Fruit fly (Drosophila melanogaster) whole organism, embryonic: ENCODE results near the gene CG9372.

Experiments
- CG10209 ChIP-seq: fragments of 200-800 bp; sonication (Bioruptor generic); optimal IDR thresholded peaks from 3 replicates; lab custom pipeline; 2017; ENCODE audit warnings: missing biosample characterization, mild to moderate bottlenecking, missing genetic modification characterization, missing genetic modification reagents
- CG10267 ChIP-seq: fragments of 200-800 bp; sonication (Bioruptor generic); optimal IDR thresholded peaks from 2 replicates; lab custom pipeline; 2018; ENCODE audit warnings: missing biosample characterization, mild to moderate bottlenecking, missing genetic modification characterization, moderate library complexity
- CG10274 ChIP-seq: fragments of 200-800 bp; sonication (Bioruptor generic); optimal IDR thresholded peaks from 3 replicates; lab custom pipeline; 2017; ENCODE audit warnings: missing biosample characterization, mild to moderate bottlenecking, missing genetic modification characterization
- CG11093 ChIP-seq: fragments of 200-800 bp; sonication (Bioruptor generic); IDR thresholded peaks from 3 replicates; pipeline ENCODE4 v1.3.6; 2022; ENCODE audit warnings: missing biosample characterization, missing genetic modification characterization
- CG13424 ChIP-seq: fragments of 200-800 bp; sonication (Bioruptor generic); optimal IDR thresholded peaks from 2 replicates; lab custom pipeline; 2019; ENCODE audit warnings: missing biosample characterization, mild to moderate bottlenecking, missing genetic modification characterization, moderate library complexity
- CG13775 ChIP-seq: fragments of 200-800 bp; sonication (Bioruptor generic); optimal IDR thresholded peaks from 3 replicates; lab custom pipeline; 2017; ENCODE audit warnings: missing biosample characterization, mild to moderate bottlenecking, missing genetic modification characterization
- CG14710 ChIP-seq: fragments of 200-800 bp; sonication (Bioruptor generic); optimal IDR thresholded peaks from 3 replicates; lab custom pipeline; 2019; ENCODE audit warnings: missing biosample characterization, mild to moderate bottlenecking, missing genetic modification characterization, moderate library complexity
- CG15011 ChIP-seq: fragments of 200-800 bp; sonication (Bioruptor generic); optimal IDR thresholded peaks from 3 replicates; lab custom pipeline; 2018; ENCODE audit warnings: missing biosample characterization, mild to moderate bottlenecking, missing genetic modification characterization
- CG1529 ChIP-seq: fragments of 200-800 bp; sonication (Bioruptor generic); optimal IDR thresholded peaks from 3 replicates; lab custom pipeline; 2018; ENCODE audit warnings: missing biosample characterization, missing genetic modification characterization
- CG15479 ChIP-seq: fragments of 200-800 bp; sonication (Bioruptor generic); optimal IDR thresholded peaks from 3 replicates; lab custom pipeline; 2019; ENCODE audit warnings: missing biosample characterization, mild to moderate bottlenecking, missing genetic modification characterization, moderate library complexity
- CG17361 ChIP-seq: fragments of 200-800 bp; sonication (Bioruptor generic); IDR thresholded peaks from 3 replicates; pipeline ENCODE4 v1.3.6; 2022; ENCODE audit warnings: missing biosample characterization, missing genetic modification characterization
- CG18262 ChIP-seq: fragments of 200-800 bp; optimal IDR thresholded peaks from 3 replicates; lab custom pipeline; 2019; ENCODE audit warnings: missing biosample characterization, mild to moderate bottlenecking, missing genetic modification characterization, moderate library complexity
- CG2199 ChIP-seq: fragments of 200-800 bp; sonication (Bioruptor generic); IDR thresholded peaks from 3 replicates; pipeline ENCODE4 v1.3.6; 2022; ENCODE audit warnings: missing biosample characterization, missing genetic modification characterization
- CG2712 ChIP-seq: fragments of 200-800 bp; optimal IDR thresholded peaks from 3 replicates; lab custom pipeline; 2019; ENCODE audit warnings: missing biosample characterization, mild to moderate bottlenecking, missing genetic modification characterization, moderate library complexity
- CG31441 ChIP-seq: fragments of 200-800 bp; sonication (Bioruptor generic); IDR thresholded peaks from 2 replicates; pipeline ENCODE4 v1.3.6; 2022; ENCODE audit warnings: missing biosample characterization, missing genetic modification characterization
- CG4328 ChIP-seq: fragments of 200-800 bp; sonication (Bioruptor generic); optimal IDR thresholded peaks from 3 replicates; lab custom pipeline; 2017; ENCODE audit warnings: missing biosample characterization, missing genetic modification reagents, missing genetic modification characterization
- CG4404 ChIP-seq: fragments of 200-800 bp; sonication (Bioruptor generic); IDR thresholded peaks from 2 replicates; pipeline ENCODE4 v1.3.6; 2022; ENCODE audit warnings: missing biosample characterization, missing genetic modification characterization
- CG6689 ChIP-seq: fragments of 200-800 bp; sonication (Bioruptor generic); IDR thresholded peaks from 2 replicates; pipeline ENCODE4 v1.3.6; 2022; ENCODE audit warnings: missing biosample characterization, missing genetic modification characterization
- CG7556 ChIP-seq: fragments of 200-800 bp; sonication (Bioruptor generic); optimal IDR thresholded peaks from 2 replicates; lab custom pipeline; 2017; ENCODE audit warnings: missing biosample characterization, mild to moderate bottlenecking, missing genetic modification characterization
- CG8924 ChIP-seq: fragments of 200-800 bp; optimal IDR thresholded peaks from 3 replicates; lab custom pipeline; 2019; ENCODE audit warnings: missing biosample characterization, mild to moderate bottlenecking, missing genetic modification characterization, moderate library complexity
- CoRest ChIP-seq: fragments of 200-800 bp; sonication (Bioruptor generic); optimal IDR thresholded peaks from 3 replicates; lab custom pipeline; 2018; ENCODE audit warnings: missing biosample characterization, mild to moderate bottlenecking, missing genetic modification characterization, moderate library complexity
- D19A ChIP-seq: fragments of 200-800 bp; optimal IDR thresholded peaks from 3 replicates; lab custom pipeline; 2019; ENCODE audit warnings: missing biosample characterization, mild to moderate bottlenecking, missing genetic modification characterization, moderate library complexity
- Deaf1 ChIP-seq: fragments of 200-800 bp; optimal IDR thresholded peaks from 3 replicates; lab custom pipeline; 2019; ENCODE audit warnings: missing biosample characterization, mild to moderate bottlenecking, missing genetic modification characterization, moderate library complexity
- Elba2 ChIP-seq: fragments of 200-800 bp; sonication (Bioruptor generic); optimal IDR thresholded peaks from 3 replicates; lab custom pipeline; 2016; ENCODE audit warnings: missing biosample characterization, missing genetic modification characterization
- Hr78 ChIP-seq, 2 experiments: fragments of 200-800 bp in 1 of 2; fragments of >200 bp in 1 of 2; sonication (Bioruptor generic) in 1 of 2; optimal IDR thresholded peaks; 2 replicates each; lab custom pipeline; 2017 to 2019; ENCODE audit warnings: missing biosample characterization in 2 of 2, missing genetic modification characterization in 2 of 2, mild to moderate bottlenecking in 1 of 2, moderate library complexity in 1 of 2
- Med ChIP-seq: fragments of 200-800 bp; sonication (Bioruptor generic); peaks from one replicate; lab custom pipeline; 2016; ENCODE audit warnings: missing biosample characterization, missing genetic modification characterization, mild to moderate bottlenecking, inconsistent platforms, moderate library complexity
- TFAM ChIP-seq: fragments of 200-800 bp; sonication (Bioruptor generic); optimal IDR thresholded peaks from 2 replicates; lab custom pipeline; 2017; ENCODE audit warnings: missing biosample characterization, missing genetic modification characterization, inconsistent platforms
- Xrp1 ChIP-seq: fragments of 200-800 bp; sonication (Bioruptor generic); IDR thresholded peaks from 2 replicates; pipeline ENCODE4 v1.3.6; 2022; ENCODE audit warnings: missing biosample characterization, missing genetic modification characterization
- ac ChIP-seq: fragments of 200-800 bp; sonication (Bioruptor generic); optimal IDR thresholded peaks from 3 replicates; lab custom pipeline; 2017; ENCODE audit warnings: missing biosample characterization, mild to moderate bottlenecking, missing genetic modification characterization
- bbx ChIP-seq: fragments of 200-800 bp; sonication (Bioruptor generic); IDR thresholded peaks from 2 replicates; pipeline ENCODE4 v1.3.6; 2022; ENCODE audit warnings: missing biosample characterization, missing genetic modification characterization; ENCODE audit not compliant: partially characterized antibody
- bsh ChIP-seq, 2 experiments: fragments of 200-800 bp; sonication (Bioruptor generic); optimal IDR thresholded peaks; 2 replicates each; lab custom pipeline; 2017 to 2018; ENCODE audit warnings: mild to moderate bottlenecking in 2 of 2, missing biosample characterization in 2 of 2, missing genetic modification characterization in 2 of 2, moderate library complexity in 1 of 2
- ci ChIP-seq: fragments of 200-800 bp; sonication (Bioruptor generic); IDR thresholded peaks from 3 replicates; pipeline ENCODE4 v1.3.6; 2022; ENCODE audit warnings: missing biosample characterization, missing genetic modification characterization
- dmrt11E ChIP-seq: fragments of 200-800 bp; sonication (Bioruptor generic); optimal IDR thresholded peaks from 3 replicates; lab custom pipeline; 2018; ENCODE audit warnings: missing biosample characterization, mild to moderate bottlenecking, missing genetic modification characterization, moderate library complexity
- fd96Cb ChIP-seq: fragments of 200-800 bp; sonication (Bioruptor generic); optimal IDR thresholded peaks from 2 replicates; lab custom pipeline; 2018; ENCODE audit warnings: missing biosample characterization, mild to moderate bottlenecking, missing genetic modification characterization, moderate library complexity
- gro ChIP-seq: fragments of 200-800 bp; sonication (Bioruptor generic); optimal IDR thresholded peaks from 2 replicates; lab custom pipeline; 2016; ENCODE audit warnings: missing biosample characterization, missing genetic modification characterization
- gsb-n ChIP-seq: fragments of 200-800 bp; sonication (Bioruptor generic); optimal IDR thresholded peaks from 3 replicates; lab custom pipeline; 2018; ENCODE audit warnings: missing biosample characterization, mild to moderate bottlenecking, missing genetic modification characterization
- hbn ChIP-seq: fragments of 200-800 bp; sonication (Bioruptor generic); IDR thresholded peaks from 2 replicates; pipeline ENCODE4 v1.3.6; 2022; ENCODE audit warnings: missing biosample characterization, missing genetic modification characterization; ENCODE audit not compliant: partially characterized antibody
- lola ChIP-seq, 3 experiments: fragments of >200 bp in 2 of 3; fragments of 200-800 bp in 1 of 3; sonication (Bioruptor generic) in 1 of 3; optimal IDR thresholded peaks; 2 replicates each; lab custom pipeline; 2017 to 2019; ENCODE audit warnings: missing biosample characterization in 3 of 3, missing genetic modification characterization in 3 of 3, mild to moderate bottlenecking in 1 of 3, moderate library complexity in 1 of 3
- onecut ChIP-seq: fragments of 200-800 bp; sonication (Bioruptor generic); IDR thresholded peaks from 2 replicates; pipeline ENCODE4 v1.3.6; 2022; ENCODE audit warnings: missing biosample characterization, missing genetic modification characterization
- prd ChIP-seq, 3 experiments: fragments of >200 bp in 2 of 3; fragments of 200-800 bp in 1 of 3; sonication (Bioruptor generic) in 1 of 3; optimal IDR thresholded peaks in 2 of 3; IDR thresholded peaks in 1 of 3; 2 replicates in 2 of 3; 3 replicates in 1 of 3; pipeline versions ENCODE4 v1.3.6 to Lab custom; 2017 to 2022; ENCODE audit warnings: missing biosample characterization in 1 of 3, missing genetic modification characterization in 1 of 3
- ro ChIP-seq: fragments of 200-800 bp; sonication (Bioruptor generic); IDR thresholded peaks from 2 replicates; pipeline ENCODE4 v1.3.6; 2022; ENCODE audit warnings: missing biosample characterization, missing genetic modification characterization
- salm ChIP-seq: fragments of 200-800 bp; sonication (Bioruptor generic); optimal IDR thresholded peaks from 2 replicates; lab custom pipeline; 2018; ENCODE audit warnings: missing biosample characterization, mild to moderate bottlenecking, missing genetic modification characterization
- sim ChIP-seq: fragments of 200-800 bp; sonication (Bioruptor generic); IDR thresholded peaks from 2 replicates; pipeline ENCODE4 v1.3.6; 2022; ENCODE audit warnings: missing biosample characterization, missing genetic modification characterization
- sqz ChIP-seq: fragments of 200-800 bp; sonication (Bioruptor generic); optimal IDR thresholded peaks from 3 replicates; lab custom pipeline; 2018; ENCODE audit warnings: missing biosample characterization, mild to moderate bottlenecking, missing genetic modification characterization
- tup ChIP-seq: fragments of 200-800 bp; sonication (Bioruptor generic); optimal IDR thresholded peaks from 2 replicates; lab custom pipeline; 2016; ENCODE audit warnings: missing biosample characterization, mild to moderate bottlenecking, missing genetic modification characterization, moderate library complexity
- yki ChIP-seq: fragments of >200 bp; optimal IDR thresholded peaks from 3 replicates; lab custom pipeline; 2018
- zen ChIP-seq: fragments of 200-800 bp; sonication (Bioruptor generic); optimal IDR thresholded peaks from 3 replicates; lab custom pipeline; 2018; ENCODE audit warnings: missing biosample characterization, mild to moderate bottlenecking, missing genetic modification characterization, moderate library complexity

CG9372 gene

DNA sequence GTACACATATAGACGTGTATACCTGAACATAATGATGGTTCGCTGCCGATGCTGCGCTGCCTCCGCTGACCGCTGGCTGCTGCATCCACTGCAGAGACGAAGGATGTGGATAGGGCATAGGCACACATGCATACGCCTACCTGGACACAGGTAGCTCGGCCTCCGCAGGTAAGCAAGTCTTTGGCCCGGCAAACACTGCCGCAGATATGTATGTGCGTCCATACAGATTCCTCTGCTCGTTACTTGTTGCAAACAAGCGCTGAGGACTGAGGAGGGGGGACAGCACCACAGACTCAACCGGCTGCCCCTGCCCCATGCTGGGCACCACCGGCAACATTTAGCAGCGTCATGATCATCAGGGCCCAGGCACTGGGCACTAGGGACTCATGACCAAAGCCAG, 49.3 kb upstream of the CG9372 start (continued):
- no peak for TF ChIP-seq ro (GFP tag; lab: Robert Waterston, UW)
- no peak for TF ChIP-seq CG4328 (GFP tag; lab: Kevin White, UChicago)
- no peak for TF ChIP-seq CG13424
- no peak for TF ChIP-seq sim (GFP tag; lab: Robert Waterston, UW)
- TF ChIP-seq onecut (GFP tag; lab: Robert Waterston, UW) = no peak
- no peak for TF ChIP-seq CG10274 (GFP tag; lab: Kevin White, UChicago)
- TF ChIP-seq Elba2 (GFP tag; lab: Kevin White, UChicago) = no peak
- TF ChIP-seq bbx (GFP tag; lab: Robert Waterston, UW) = no peak
- peak; percentile 30; the same call in 1 of the 3 replicates for TF ChIP-seq CG2199 (GFP tag; lab: Robert Waterston, UW)
- peak; percentile 54 for TF ChIP-seq Med (GFP tag; lab: Kevin White, UChicago)
- no peak for TF ChIP-seq ci (GFP tag; lab: Robert Waterston, UW)
- TF ChIP-seq CG1529 = no peak
- TF ChIP-seq hbn (GFP tag; lab: Robert Waterston, UW) = no peak
- TF ChIP-seq CG15479 (GFP tag; lab: Kevin White, UChicago) = peak; percentile 57
- no peak for TF ChIP-seq sqz (GFP tag; lab: Kevin White, UChicago)
- no peak for TF ChIP-seq tup (GFP tag; lab: Kevin White, UChicago)

DNA sequence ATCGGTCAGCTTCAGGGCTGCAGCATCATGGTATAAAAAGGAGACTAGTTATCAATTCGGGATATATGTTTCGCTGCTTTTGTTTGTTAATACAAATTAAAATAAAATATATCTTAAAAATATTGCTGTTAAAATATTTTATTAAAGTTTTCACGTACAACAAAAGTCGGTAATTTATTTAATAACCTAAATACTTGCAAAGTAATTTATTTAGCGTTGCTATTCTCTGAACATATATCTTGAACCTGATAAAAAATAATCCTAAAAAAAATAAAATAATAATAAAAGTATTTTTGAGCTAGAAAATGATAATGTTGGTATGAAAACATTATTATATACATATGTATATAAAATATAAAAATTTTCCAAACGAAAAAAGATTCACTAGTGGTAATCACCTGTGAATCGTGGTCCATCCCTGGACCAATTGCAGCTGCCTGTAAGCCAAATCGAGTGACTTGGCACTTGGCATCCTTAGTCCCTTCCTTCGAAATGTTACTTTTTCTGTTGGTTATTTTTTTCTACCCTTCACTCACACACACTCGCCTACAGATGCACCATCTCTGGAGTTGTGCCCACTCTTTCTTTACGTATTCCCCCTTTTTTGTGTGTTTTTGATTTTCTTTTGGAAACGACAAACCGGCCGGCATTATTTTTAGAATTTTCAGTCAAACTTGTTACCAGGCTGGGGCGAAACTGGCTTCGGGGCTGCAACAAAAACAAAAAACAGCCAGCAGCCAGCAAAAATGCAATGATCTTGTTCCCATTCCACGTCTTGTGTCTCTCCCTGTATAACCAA, 48.6 kb upstream of the CG9372 start:
- peak in 1 of 3 experiments; percentile 91 for TF ChIP-seq lola (GFP tag; optimal IDR thresholded peaks at IDR 0.05; lab: Kevin White, UChicago)
- TF ChIP-seq fd96Cb (tag; lab: Kevin White, UChicago) = peak; percentile 25
- peak; percentile 51 for TF ChIP-seq CG10267 (tag; lab: Kevin White, UChicago)
- peak; percentile 47 for TF ChIP-seq CG7556
- no peak for TF ChIP-seq yki (lab: Kevin White, UChicago)
- TF ChIP-seq CG13775 (GFP tag; lab: Kevin White, UChicago) = peak; percentile 33
- TF ChIP-seq TFAM (GFP tag; lab: Kevin White, UChicago) = no peak
- no peak for TF ChIP-seq Deaf1
- no peak for TF ChIP-seq gro (GFP tag; lab: Kevin White, UChicago)
- TF ChIP-seq CG6689 = 0 out of 2 replicates have a peak, but pooled peaks have one; percentile 5
- no peak for TF ChIP-seq CG15011 (GFP tag; lab: Kevin White, UChicago)
- peak; percentile 21 to 44 for TF ChIP-seq bsh (GFP tag; optimal IDR thresholded peaks at IDR 0.05; lab: Kevin White, UChicago)
- no peak for TF ChIP-seq prd (optimal IDR thresholded peaks at IDR 0.05; lab: Kevin White, UChicago)
- peak; percentile 31; the same call in 1 of the 3 replicates for TF ChIP-seq prd (GFP tag; IDR thresholded peaks at IDR 0.05; lab: Robert Waterston, UW)
- peak; percentile 82 for TF ChIP-seq CG18262 (tag; lab: Kevin White, UChicago)
- peak; percentile 58 for TF ChIP-seq gsb-n (tag; lab: Kevin White, UChicago)
- TF ChIP-seq Xrp1 (GFP tag; lab: Robert Waterston, UW) = peak; percentile 40; the same call in 1 of the 2 replicates
- TF ChIP-seq ac (GFP tag; lab: Kevin White, UChicago) = peak; percentile 78
- peak; percentile 63 for TF ChIP-seq CG14710
- peak; percentile 51 for TF ChIP-seq CG8924 (tag; lab: Kevin White, UChicago)
- peak; percentile 26 for TF ChIP-seq CG10209 (GFP tag; lab: Kevin White, UChicago)
- TF ChIP-seq CG17361 (GFP tag; lab: Robert Waterston, UW) = peak; percentile 77
- peak; percentile 53 for TF ChIP-seq zen
- peak; percentile 88 for TF ChIP-seq dmrt11E
- peak; percentile 45 for TF ChIP-seq CG4404 (GFP tag; lab: Robert Waterston, UW)
- TF ChIP-seq CG11093 (GFP tag; lab: Robert Waterston, UW) = no peak
- TF ChIP-seq Hr78 (GFP tag; optimal IDR thresholded peaks at IDR 0.05; lab: Kevin White, UChicago) = no peak
- peak; percentile 38 for TF ChIP-seq D19A (tag; lab: Kevin White, UChicago)
- TF ChIP-seq CG31441 (GFP tag; lab: Robert Waterston, UW) = peak; percentile 66
- no peak for TF ChIP-seq salm (tag; lab: Kevin White, UChicago)
- TF ChIP-seq CG2712 (tag; lab: Kevin White, UChicago) = peak; percentile 65
- TF ChIP-seq CoRest = peak; percentile 50
- peak; percentile 11 for TF ChIP-seq CG13424
